Worm (Caenorhabditis elegans): ENCODE results near the gene clec-26.

DNA sequence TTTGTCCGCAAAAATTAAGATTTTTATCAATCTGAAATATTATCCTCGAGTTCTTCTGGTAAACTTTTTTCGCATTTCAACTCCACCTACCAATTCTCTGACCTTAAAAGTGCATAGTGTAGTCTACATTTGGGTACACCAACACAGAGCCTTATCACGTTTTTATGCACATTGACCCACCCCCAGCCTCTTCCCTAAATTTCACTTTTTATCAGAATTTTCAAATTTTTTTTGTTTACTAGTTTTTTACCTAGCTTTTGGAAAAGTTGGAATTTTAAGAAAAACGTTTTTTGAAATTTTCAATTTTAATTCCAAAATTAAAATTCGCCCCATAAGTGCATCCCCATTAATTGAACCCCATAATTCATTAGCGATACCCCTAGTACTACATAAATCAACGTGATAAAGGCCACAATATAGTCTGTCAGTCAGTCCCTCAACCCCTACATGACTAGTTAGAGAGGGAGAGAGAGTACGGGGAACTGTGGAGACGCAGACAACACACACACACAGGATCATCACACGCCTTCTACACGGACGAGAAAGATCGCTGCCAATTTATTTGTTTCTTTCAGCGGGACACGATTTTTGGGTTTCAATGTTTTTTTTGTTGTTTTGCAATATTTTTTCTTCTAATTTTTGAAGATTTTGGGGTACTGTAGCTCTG, 33.7 kb upstream of the clec-26 start:
- no peak for TF ChIP-seq ztf-4 (tag; optimal IDR thresholded peaks at IDR 0.05)
- TF ChIP-seq lin-15B (tag; optimal IDR thresholded peaks at IDR 0.05): no peak
- TF ChIP-seq unc-39 (tag; optimal IDR thresholded peaks at IDR 0.05): no peak
- no peak for TF ChIP-seq nhr-12 (tag; optimal IDR thresholded peaks at IDR 0.05)
- TF ChIP-seq ceh-16 (tag; optimal IDR thresholded peaks at IDR 0.05): no peak
- no peak for TF ChIP-seq fkh-10 (GFP tag; optimal IDR thresholded peaks at IDR 0.05)

Data from whole organism, L3 larva.